Worm (Caenorhabditis elegans) whole organism, early embryonic: Measurements from ENCODE around the gene R03H10.6.
"Not testable (repeated sequence)": the region's sequence is repeated elsewhere in the genome, so short reads cannot be mapped to it uniquely, and the experiment has no call there.

Experiments
- B0310.2 ChIP-seq: sonication (generic microtip); optimal IDR thresholded peaks from 2 replicates; lab custom pipeline; 2016; ENCODE audit warnings: mild to moderate bottlenecking, missing genetic modification characterization, missing compliant biosample characterization
- F13C5.2 ChIP-seq: sonication (generic microtip); optimal IDR thresholded peaks from 2 replicates; lab custom pipeline; 2017; ENCODE audit warnings: mild to moderate bottlenecking, missing genetic modification characterization, inconsistent platforms, missing compliant biosample characterization
- aly-1 ChIP-seq: sonication (generic microtip); optimal IDR thresholded peaks from 2 replicates; lab custom pipeline; 2016; ENCODE audit warnings: missing genetic modification characterization, missing compliant biosample characterization
- ama-1 ChIP-seq: fragments of 150-350 bp; optimal IDR thresholded peaks from 2 replicates; lab custom pipeline; 2014
- ceh-13 ChIP-seq: fragments of 200-800 bp; sonication (Bioruptor generic); optimal IDR thresholded peaks from 2 replicates; lab custom pipeline; 2018; ENCODE audit warnings: mild to moderate bottlenecking, missing genetic modification characterization, missing compliant biosample characterization
- ceh-36 ChIP-seq: sonication (generic microtip); optimal IDR thresholded peaks from 2 replicates; lab custom pipeline; 2016; ENCODE audit warnings: missing genetic modification characterization, inconsistent platforms, missing compliant biosample characterization
- ets-7 ChIP-seq: sonication (generic microtip); optimal IDR thresholded peaks from 2 replicates; lab custom pipeline; 2016; ENCODE audit warnings: missing genotype, missing genetic modification characterization, missing compliant biosample characterization
- flt-1 ChIP-seq: fragments of 200-800 bp; sonication (Bioruptor generic); IDR thresholded peaks from 2 replicates; pipeline ENCODE4 v1.3.6; 2022; ENCODE audit warnings: missing genetic modification characterization, missing compliant biosample characterization
- hmbx-1 ChIP-seq: sonication (generic microtip); optimal IDR thresholded peaks from 2 replicates; lab custom pipeline; 2016; ENCODE audit warnings: mild to moderate bottlenecking, missing genetic modification characterization, missing compliant biosample characterization
- hmg-4 ChIP-seq: fragments of 200-800 bp; sonication (Bioruptor generic); optimal IDR thresholded peaks from 2 replicates; lab custom pipeline; 2018; ENCODE audit warnings: mild to moderate bottlenecking, missing genetic modification characterization, missing compliant biosample characterization
- hnd-1 ChIP-seq: sonication (generic microtip); optimal IDR thresholded peaks from 2 replicates; lab custom pipeline; 2016; ENCODE audit warnings: missing genetic modification characterization, missing compliant biosample characterization
- pes-1 ChIP-seq: fragments of 200-800 bp; sonication (Bioruptor generic); IDR thresholded peaks from 2 replicates; pipeline ENCODE4 v1.3.6; 2022; ENCODE audit warnings: missing genetic modification reagents, missing genetic modification characterization, missing compliant biosample characterization
- scrt-1 ChIP-seq: fragments of 200-800 bp; sonication (Bioruptor generic); IDR thresholded peaks from 2 replicates; pipeline ENCODE4 v1.3.6; 2022; ENCODE audit warnings: missing genetic modification characterization, missing compliant biosample characterization
- sea-1 ChIP-seq: fragments of 200-800 bp; sonication (Bioruptor generic); conservative IDR thresholded peaks from 2 replicates; pipeline ENCODE4 v1.3.6; 2022; ENCODE audit warnings: missing genetic modification characterization, missing compliant biosample characterization
- tbx-11 ChIP-seq: fragments of 200-800 bp; sonication (Bioruptor generic); IDR thresholded peaks from 2 replicates; pipeline ENCODE4 v1.3.6; 2022; ENCODE audit warnings: missing genetic modification characterization, missing compliant biosample characterization
- tbx-37 ChIP-seq: fragments of 200-800 bp; sonication (Bioruptor generic); conservative IDR thresholded peaks from 2 replicates; pipeline ENCODE4 v1.3.6; 2022; ENCODE audit warnings: missing genetic modification reagents, missing genetic modification characterization, missing compliant biosample characterization
- tra-4 ChIP-seq: sonication (generic microtip); optimal IDR thresholded peaks from 2 replicates; lab custom pipeline; 2017; ENCODE audit warnings: missing genetic modification characterization, missing compliant biosample characterization

The R03H10.6 gene

DNA sequence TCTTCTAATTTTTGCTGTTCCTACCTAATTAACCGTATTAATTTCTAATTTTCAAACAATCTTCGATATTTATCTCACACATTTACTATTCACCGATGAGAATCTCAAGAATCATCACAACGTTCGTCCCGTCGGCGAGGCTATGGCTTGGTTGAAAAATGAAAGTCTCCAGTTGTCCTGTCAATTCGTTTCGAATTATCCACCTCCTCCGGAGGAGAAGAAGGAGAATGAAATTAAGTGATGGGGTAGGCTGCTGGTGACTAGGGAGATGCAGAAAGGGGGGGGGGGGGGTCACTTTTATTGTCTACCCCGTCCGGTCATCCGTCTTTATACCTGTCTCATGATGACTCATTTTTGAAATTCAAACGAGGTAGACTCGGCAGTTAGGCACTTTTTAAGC, 20.4 kb downstream of the R03H10.6 start:
- TF ChIP-seq B0310.2 (tag; lab: Kevin White, UChicago) (no peak), pes-1 (no peak), hnd-1 (no peak), sea-1 (GFP tag; lab: Robert Waterston, UW) (no peak), hmbx-1 (tag; lab: Kevin White, UChicago) (no peak), tra-4 (no peak), F13C5.2 (no peak), hmg-4 (GFP tag; lab: Kevin White, UChicago) (no peak), ceh-36 (no peak), ets-7 (tag; lab: Kevin White, UChicago) (no peak), scrt-1 (GFP tag; lab: Robert Waterston, UW) (no peak), aly-1 (no peak), ama-1 (lab: Kevin White, UChicago) (no peak), tbx-11 (GFP tag; lab: Robert Waterston, UW) (no peak), tbx-37 (no peak), flt-1 (no peak), ceh-13 (no peak)

DNA sequence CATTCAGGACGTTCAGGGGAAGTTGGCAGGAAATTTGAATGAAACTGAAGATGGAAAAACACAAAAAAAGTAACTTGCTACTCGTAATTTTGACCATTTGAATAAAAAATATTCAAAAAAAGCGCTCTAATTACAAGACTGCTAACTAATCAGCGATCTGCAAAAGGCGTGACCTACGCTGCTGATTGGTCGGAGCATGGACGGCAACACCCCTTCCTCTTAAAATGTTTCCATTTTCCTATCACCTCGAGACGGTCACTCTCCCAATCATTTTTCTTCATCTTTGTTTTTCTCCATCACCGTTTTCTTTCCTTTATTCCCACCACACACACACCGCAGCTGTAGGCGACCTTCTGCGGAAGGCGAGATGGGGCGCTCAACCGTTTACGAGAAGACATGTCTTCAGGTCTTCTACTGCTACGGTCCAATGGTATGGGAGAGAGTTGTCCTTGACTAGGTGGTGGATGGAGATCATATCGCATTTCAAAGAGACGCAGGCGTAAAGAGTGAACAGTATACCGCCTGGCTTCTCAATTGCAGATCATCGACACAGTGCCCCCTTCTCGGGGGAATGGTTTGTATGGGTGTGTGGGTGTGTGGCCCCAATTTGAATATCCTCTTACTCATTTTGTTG, 21.7 kb downstream of the R03H10.6 start:
- TF ChIP-seq tbx-11 (GFP tag; lab: Robert Waterston, UW) = no peak
- peak; percentile 4 for TF ChIP-seq hmg-4 (GFP tag; lab: Kevin White, UChicago)

- no peak for TF ChIP-seq tbx-11 (GFP tag; lab: Robert Waterston, UW)
- no peak for TF ChIP-seq ceh-13
- no peak for TF ChIP-seq hmbx-1 (tag; lab: Kevin White, UChicago)
- no peak for TF ChIP-seq F13C5.2
- TF ChIP-seq ceh-36 = no peak
- no peak for TF ChIP-seq pes-1
- TF ChIP-seq hnd-1 = no peak
- TF ChIP-seq hmg-4 (GFP tag; lab: Kevin White, UChicago) = no peak
- TF ChIP-seq sea-1 (GFP tag; lab: Robert Waterston, UW) = no peak
- no peak for TF ChIP-seq B0310.2 (tag; lab: Kevin White, UChicago)
- no peak for TF ChIP-seq ama-1 (lab: Kevin White, UChicago)
- TF ChIP-seq tbx-37 = no peak
- TF ChIP-seq flt-1 = no peak
- TF ChIP-seq scrt-1 (GFP tag; lab: Robert Waterston, UW) = no peak
These were observed 23.1 kb downstream of the R03H10.6 start for ce11 chrII:4150211-4150610.

DNA sequence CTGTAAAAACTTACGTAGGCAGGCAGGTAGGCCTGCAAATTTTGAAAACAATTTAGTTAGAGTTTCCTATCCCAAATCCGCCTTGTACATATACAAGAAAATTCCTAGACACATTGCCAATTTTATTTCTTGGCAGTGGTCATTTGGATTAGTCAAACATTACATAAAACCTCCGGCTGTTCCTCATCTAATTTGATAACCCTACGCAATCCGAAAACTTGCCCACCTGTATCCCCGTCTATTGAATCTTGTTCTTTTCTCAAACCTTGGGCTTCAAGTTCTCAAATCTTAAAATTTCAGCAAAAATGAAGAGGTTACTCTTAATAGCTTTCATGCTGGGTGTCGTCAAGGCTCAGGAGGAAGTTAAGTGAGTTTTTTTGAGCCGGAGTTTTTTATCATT, 27.3 kb downstream of the R03H10.6 start, which contains the start of gene F56D3.1:
Gene F56D3.1 (plus strand): TSS at position 301 of the 400 bp plus-strand sequence.
- TF ChIP-seq pes-1 (no peak), tbx-11 (GFP tag; lab: Robert Waterston, UW) (no peak), scrt-1 (GFP tag; lab: Robert Waterston, UW) (no peak), flt-1 (no peak), hnd-1 (no peak), ets-7 (tag; lab: Kevin White, UChicago) (no peak), ceh-36 (no peak), sea-1 (GFP tag; lab: Robert Waterston, UW) (no peak), tra-4 (no peak), tbx-37 (no peak), ceh-13 (no peak), hmg-4 (GFP tag; lab: Kevin White, UChicago) (no peak), B0310.2 (tag; lab: Kevin White, UChicago) (no peak), hmbx-1 (tag; lab: Kevin White, UChicago) (no peak), F13C5.2 (no peak), ama-1 (lab: Kevin White, UChicago) (no peak), aly-1 (no peak)

ce11 chrII:4135259-4135658, 38.0 kb downstream of the R03H10.6 start, which contains the start of gene ast-1:
Gene ast-1, minus strand, starts transcription at chrII:4135359.
- not testable (repeated sequence) for TF ChIP-seq scrt-1 (GFP tag; lab: Robert Waterston, UW); ceh-36; tbx-11 (GFP tag; lab: Robert Waterston, UW)

DNA sequence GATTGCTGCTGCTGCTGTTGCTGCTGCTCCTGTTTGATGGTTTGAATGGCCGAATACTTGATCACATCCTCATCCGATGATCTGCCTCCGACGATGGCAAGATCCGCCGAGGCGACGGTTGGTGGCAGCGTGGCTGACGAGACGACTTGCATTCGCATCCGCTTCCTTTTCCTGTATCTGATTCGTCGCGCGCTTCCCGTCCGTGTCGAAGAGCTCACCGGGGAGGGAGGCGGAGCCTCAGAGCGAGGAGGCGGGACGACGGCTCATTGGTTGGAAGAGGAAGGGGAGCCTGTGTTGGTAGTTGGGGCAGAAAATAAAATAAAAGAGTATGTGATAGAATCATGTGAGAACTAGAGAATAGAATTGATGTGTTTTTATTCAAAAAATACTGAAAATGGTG, 38.6 kb downstream of the R03H10.6 start:
- TF ChIP-seq tbx-11 (GFP tag; lab: Robert Waterston, UW) = no peak
- no peak for TF ChIP-seq aly-1
- no peak for TF ChIP-seq tbx-37
- no peak for TF ChIP-seq sea-1 (GFP tag; lab: Robert Waterston, UW)
- TF ChIP-seq ceh-13 = no peak
- TF ChIP-seq hmg-4 (GFP tag; lab: Kevin White, UChicago) = no peak
- TF ChIP-seq ama-1 (lab: Kevin White, UChicago) = no peak
- TF ChIP-seq tra-4 = no peak
- TF ChIP-seq ceh-36 = no peak
- TF ChIP-seq scrt-1 (GFP tag; lab: Robert Waterston, UW) = no peak
- no peak for TF ChIP-seq flt-1
- no peak for TF ChIP-seq B0310.2 (tag; lab: Kevin White, UChicago)

ce11 chrII:4133332-4133731, 40.0 kb downstream of the R03H10.6 start:
- TF ChIP-seq aly-1 (no peak), ets-7 (tag; lab: Kevin White, UChicago) (no peak), hnd-1 (no peak), tbx-37 (no peak), B0310.2 (tag; lab: Kevin White, UChicago) (no peak), pes-1 (no peak)

DNA sequence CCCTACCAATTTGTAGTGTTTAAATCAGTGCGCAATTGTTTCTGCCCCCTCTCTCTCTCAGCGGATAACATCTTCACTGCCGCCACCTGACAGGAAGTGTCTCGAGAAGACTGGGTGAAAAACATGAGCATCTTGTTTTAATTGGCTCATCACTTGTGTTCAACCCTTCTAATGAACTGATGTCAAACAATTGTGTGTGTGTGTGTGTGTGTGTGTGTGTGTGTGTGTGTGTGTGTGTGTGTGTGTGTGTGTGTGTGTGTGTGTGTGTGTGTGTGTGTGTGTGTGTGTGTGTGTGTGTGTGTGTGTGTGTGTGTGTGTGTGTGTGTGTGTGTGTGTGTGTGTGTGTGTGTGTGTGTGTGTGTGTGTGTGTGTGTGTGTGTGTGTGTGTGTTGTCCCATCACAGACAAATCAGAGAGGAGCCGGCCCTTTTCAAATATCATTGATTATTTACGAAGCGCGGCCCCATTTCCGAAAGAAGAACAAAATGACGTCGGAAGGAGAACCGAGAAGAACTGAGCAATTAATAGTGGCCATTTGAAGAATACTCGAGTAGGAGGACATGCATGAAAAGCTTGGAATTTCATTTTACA, 43.1 kb downstream of the R03H10.6 start:
- TF ChIP-seq hmbx-1 (tag; lab: Kevin White, UChicago) = peak; percentile 50
- TF ChIP-seq ceh-36 = peak; percentile 7
